Fruit fly (Drosophila melanogaster) whole organism: ENCODE data around the gene CG44261.

ENCODE experiments used
- CG8478 ChIP-seq: fragments of >200 bp; optimal IDR thresholded peaks from 2 replicates; lab custom pipeline; 2018; ENCODE audit warnings: inconsistent platforms
- Dll ChIP-seq: fragments of >200 bp; optimal IDR thresholded peaks from 2 replicates; lab custom pipeline; 2017
- EcR ChIP-seq, 2 experiments: fragments of >200 bp; optimal IDR thresholded peaks; 2 replicates each; lab custom pipeline; 2017; ENCODE audit warnings: missing biosample characterization in 2 of 2, missing genetic modification characterization in 2 of 2, missing genetic modification reagents in 2 of 2
- pan ChIP-seq: fragments of >200 bp; optimal IDR thresholded peaks from 2 replicates; lab custom pipeline; 2017
- psq ChIP-seq: fragments of >200 bp; optimal IDR thresholded peaks from 2 replicates; lab custom pipeline; 2017
- usp ChIP-seq: fragments of >200 bp; optimal IDR thresholded peaks from 2 replicates; lab custom pipeline; 2017; ENCODE audit warnings: missing biosample characterization, missing genetic modification characterization, mixed read lengths

dm6 chr3R:9359393-9359792 is 48.6 kb downstream of the CG44261 start:
- no peak for TF ChIP-seq usp
- no peak for TF ChIP-seq pan (lab: Kevin White, UChicago)
- no peak for TF ChIP-seq psq (lab: Kevin White, UChicago)
- no peak for TF ChIP-seq EcR (GFP tag; optimal IDR thresholded peaks at IDR 0.05; lab: Kevin White, UChicago)
- no peak for TF ChIP-seq CG8478
- no peak for TF ChIP-seq Dll (lab: Kevin White, UChicago)
